Worm (Caenorhabditis elegans): ENCODE results near the gene cri-2.

- TF ChIP-seq him-1 (tag; optimal IDR thresholded peaks at IDR 0.05) = no peak
- no peak for TF ChIP-seq dao-5 (tag; optimal IDR thresholded peaks at IDR 0.05)
Observed at ce11 chrV:8221083-8221538, 19.5 kb downstream of the cri-2 start, which contains the start of the genes cogc-6 and air-1.
